Fruit fly (Drosophila melanogaster): ENCODE data around the gene His3.3B.

His3.3B gene

dm6 chrX:9196362-9196761 is 39.9 kb upstream of the His3.3B start, which contains the start of gene CG12118 (continued):
- TF ChIP-seq Sox102F (GFP tag; optimal IDR thresholded peaks at IDR 0.05): peak; percentile 74
- TF ChIP-seq net (GFP tag; optimal IDR thresholded peaks at IDR 0.05): peak; percentile 52
- peak; percentile 58; the same call in 1 of the 2 replicates for TF ChIP-seq CG11294 (GFP tag; IDR thresholded peaks at IDR 0.05)
- peak; percentile 87 for TF ChIP-seq Eip78C (GFP tag)
- peak; percentile 71 for TF ChIP-seq CG3919 (GFP tag; optimal IDR thresholded peaks at IDR 0.05)
- TF ChIP-seq Sox15 (GFP tag; optimal IDR thresholded peaks at IDR 0.05): peak; percentile 19
- peak; percentile 66 for TF ChIP-seq Lpt (GFP tag; optimal IDR thresholded peaks at IDR 0.05)
- no peak for TF ChIP-seq dsx (GFP tag; optimal IDR thresholded peaks at IDR 0.05; ENCODE audit: poor library complexity, severe bottlenecking)
- peak; percentile 50 for TF ChIP-seq fkh (GFP tag; optimal IDR thresholded peaks at IDR 0.05)
- TF ChIP-seq Met (GFP tag; optimal IDR thresholded peaks at IDR 0.05): peak; percentile 74
- TF ChIP-seq fd85E (GFP tag; optimal IDR thresholded peaks at IDR 0.05): no peak
- TF ChIP-seq Ets96B (tag; optimal IDR thresholded peaks at IDR 0.05): peak; percentile 49
- TF ChIP-seq CG10631 (GFP tag; optimal IDR thresholded peaks at IDR 0.05): peak; percentile 83
- no peak for TF ChIP-seq CG16779 (tag; optimal IDR thresholded peaks at IDR 0.05)
- TF ChIP-seq CG32006 (GFP tag; optimal IDR thresholded peaks at IDR 0.05): peak; percentile 62
- peak; percentile 75 for TF ChIP-seq achi (GFP tag; optimal IDR thresholded peaks at IDR 0.05)
- TF ChIP-seq acj6 (GFP tag; optimal IDR thresholded peaks at IDR 0.05): peak; percentile 77
- TF ChIP-seq Gug (GFP tag; IDR thresholded peaks at IDR 0.05): peak; percentile 75
- peak; percentile 79 for TF ChIP-seq pdm3 (GFP tag; optimal IDR thresholded peaks at IDR 0.05)
- peak; percentile 69 for TF ChIP-seq CG34406 (GFP tag; optimal IDR thresholded peaks at IDR 0.05)
- peak; percentile 72 for TF ChIP-seq CG15336 (GFP tag; IDR thresholded peaks at IDR 0.05)
- no peak; the same call in 1 of the 3 replicates for TF ChIP-seq eg (GFP tag; IDR thresholded peaks at IDR 0.05)
- TF ChIP-seq Hr39 (GFP tag; optimal IDR thresholded peaks at IDR 0.05): peak; percentile 44
- peak; percentile 18 for TF ChIP-seq CG1621 (tag; optimal IDR thresholded peaks at IDR 0.05)
- peak; percentile 70 for TF ChIP-seq Smox (GFP tag; optimal IDR thresholded peaks at IDR 0.05)
- peak; percentile 69 for TF ChIP-seq CG8632 (GFP tag; optimal IDR thresholded peaks at IDR 0.05)
- TF ChIP-seq CG4318 (GFP tag; optimal IDR thresholded peaks at IDR 0.05): no peak
- TF ChIP-seq OdsH (GFP tag; optimal IDR thresholded peaks at IDR 0.05): peak; percentile 74
- no peak for TF ChIP-seq ss (GFP tag; optimal IDR thresholded peaks at IDR 0.05)

- TF ChIP-seq topi (GFP tag; optimal IDR thresholded peaks at IDR 0.05) (no peak), Eip78C (GFP tag) (no peak), eg (GFP tag; IDR thresholded peaks at IDR 0.05) (no peak), CG1621 (tag; optimal IDR thresholded peaks at IDR 0.05) (no peak), Ets96B (tag; optimal IDR thresholded peaks at IDR 0.05) (no peak), CG15336 (GFP tag; IDR thresholded peaks at IDR 0.05) (no peak), Eip75B (GFP tag; optimal IDR thresholded peaks at IDR 0.05) (no peak), Eip93F (GFP tag; optimal IDR thresholded peaks at IDR 0.05) (no peak), CG3919 (GFP tag; optimal IDR thresholded peaks at IDR 0.05) (no peak), ss (GFP tag; optimal IDR thresholded peaks at IDR 0.05) (no peak), CG31627 (GFP tag; optimal IDR thresholded peaks at IDR 0.05) (no peak), Gug (GFP tag; IDR thresholded peaks at IDR 0.05) (no peak)
These were observed 38.8 kb upstream of the His3.3B start for dm6 chrX:9195311-9195710.

- TF ChIP-seq dsx (GFP tag; optimal IDR thresholded peaks at IDR 0.05; ENCODE audit: poor library complexity, severe bottlenecking) (no peak), CG6854 (GFP tag; optimal IDR thresholded peaks at IDR 0.05) (no peak), CG6808 (GFP tag; optimal IDR thresholded peaks at IDR 0.05) (no peak), salr (GFP tag; optimal IDR thresholded peaks at IDR 0.05) (no peak), CG3032 (tag; optimal IDR thresholded peaks at IDR 0.05) (peak; percentile 56), CG9139 (GFP tag; optimal IDR thresholded peaks at IDR 0.05) (no peak), CG15336 (GFP tag; IDR thresholded peaks at IDR 0.05) (peak; percentile 52), CG3919 (GFP tag; optimal IDR thresholded peaks at IDR 0.05) (no peak), Sox15 (GFP tag; optimal IDR thresholded peaks at IDR 0.05) (no peak), svp (GFP tag) (no peak), fkh (GFP tag; optimal IDR thresholded peaks at IDR 0.05) (peak; percentile 72), CG11762 (GFP tag; optimal IDR thresholded peaks at IDR 0.05; ENCODE audit: insufficient read depth) (peak; percentile 21), CG8319 (GFP tag; optimal IDR thresholded peaks at IDR 0.05) (peak; percentile 5), OdsH (GFP tag; optimal IDR thresholded peaks at IDR 0.05) (peak; percentile 60), fd59A (GFP tag; optimal IDR thresholded peaks at IDR 0.05) (no peak), Ets21C (GFP tag; optimal IDR thresholded peaks at IDR 0.05) (peak; percentile 47), Hr38 (GFP tag; optimal IDR thresholded peaks at IDR 0.05) (no peak), acj6 (GFP tag; optimal IDR thresholded peaks at IDR 0.05) (peak; percentile 47), ss (GFP tag; optimal IDR thresholded peaks at IDR 0.05) (no peak), CG6163 (GFP tag; IDR thresholded peaks at IDR 0.05) (no peak), CG7368 (GFP tag; optimal IDR thresholded peaks at IDR 0.05) (no peak), dac (GFP tag; optimal IDR thresholded peaks at IDR 0.05) (no peak), Hr39 (GFP tag; optimal IDR thresholded peaks at IDR 0.05) (peak; percentile 64), spab (GFP tag; optimal IDR thresholded peaks at IDR 0.05) (no peak), CG10631 (GFP tag; optimal IDR thresholded peaks at IDR 0.05) (peak; percentile 17)
These were observed 37.1 kb upstream of the His3.3B start, which contains the start of gene CG12106 for dm6 chrX:9193604-9194003. TSS of gene CG12106 (plus strand) at chrX:9193898.
